Worm (Caenorhabditis elegans) whole organism, L4 larva: ENCODE data around the gene Y110A2AL.4.

Source experiments
- nhr-237 ChIP-seq: sonication (generic microtip); optimal IDR thresholded peaks from 2 replicates; lab custom pipeline; 2017; ENCODE audit warnings: missing biosample characterization, missing genetic modification characterization
- snpc-4 ChIP-seq: fragments of 150-350 bp; optimal IDR thresholded peaks from 2 replicates; lab custom pipeline; 2014; ENCODE audit warnings: missing biosample characterization, missing genetic modification characterization

- TF ChIP-seq nhr-237 (tag; lab: Kevin White, UChicago) (no peak), snpc-4 (no peak)
Observed at ce11 chrII:2856114-2856513, 17.0 kb downstream of the Y110A2AL.4 start.
